Worm (Caenorhabditis elegans): ENCODE data around the gene B0524.6.

DNA sequence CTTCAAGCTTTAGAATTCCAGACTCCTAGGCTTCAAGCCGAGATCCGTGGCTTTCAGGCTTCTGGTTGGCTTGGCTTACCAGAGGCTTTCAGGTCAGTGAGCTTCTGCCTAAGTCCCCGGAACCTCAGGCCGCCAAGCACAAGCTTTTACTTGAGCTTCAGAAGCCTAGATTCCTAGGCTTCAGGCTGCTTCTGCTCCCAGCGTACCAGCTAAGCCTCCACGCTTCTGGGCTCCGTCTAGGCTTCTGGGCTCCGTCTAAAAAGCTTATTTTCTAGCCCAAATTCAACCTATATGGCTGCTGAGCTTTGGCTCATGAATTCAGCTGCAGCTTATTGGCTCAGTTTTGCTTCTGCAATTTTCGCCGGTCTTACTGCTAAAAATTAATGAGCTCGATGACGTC is 20.3 kb upstream of the B0524.6 start:
- TF ChIP-seq sptf-1 (tag; optimal IDR thresholded peaks at IDR 0.05) (no peak), fkh-8 (tag; optimal IDR thresholded peaks at IDR 0.05) (no peak), lsy-2 (tag; optimal IDR thresholded peaks at IDR 0.05) (no peak), nhr-77 (tag; optimal IDR thresholded peaks at IDR 0.05) (no peak), snpc-4 (tag; optimal IDR thresholded peaks at IDR 0.05) (no peak), ceh-63 (GFP tag; optimal IDR thresholded peaks at IDR 0.05) (no peak), mab-9 (GFP tag; IDR thresholded peaks at IDR 0.05) (no peak)

All from whole organism, L1 larva.